Worm (Caenorhabditis elegans): ENCODE data around the gene xtr-2.

DNA sequence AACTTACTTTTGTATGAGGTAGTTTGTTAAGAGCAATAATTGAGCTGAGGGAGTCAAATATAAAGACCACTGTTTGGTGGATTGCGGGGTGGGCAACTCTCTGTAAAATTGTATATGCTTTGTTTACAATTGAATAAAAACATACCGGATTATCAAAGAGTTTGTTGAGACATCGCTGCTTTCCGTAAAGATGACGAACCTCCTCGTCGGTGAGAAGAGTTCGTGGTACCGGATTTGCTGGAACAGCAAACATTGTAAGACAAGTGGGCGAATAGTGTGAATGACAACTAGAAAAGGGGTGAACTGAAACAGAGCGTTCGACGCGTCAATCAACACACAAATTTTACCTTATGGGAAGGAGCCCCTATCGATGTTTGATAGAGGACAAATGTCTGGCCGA is 19.0 kb upstream of the xtr-2 start, which contains the start of gene W06D11.2:
- no peak for TF ChIP-seq lin-39 (tag; optimal IDR thresholded peaks at IDR 0.05)
- TF ChIP-seq ztf-4 (tag; optimal IDR thresholded peaks at IDR 0.05), result no peak
- TF ChIP-seq crh-2 (tag; optimal IDR thresholded peaks at IDR 0.05), result no peak
- TF ChIP-seq mdl-1 (tag; optimal IDR thresholded peaks at IDR 0.05), result no peak

All from whole organism, L2 larva.